Worm (Caenorhabditis elegans) whole organism, L4 larva: ENCODE measurements around the gene hlh-27.

ENCODE experiments used
- D1046.2 ChIP-seq: fragments of 200-800 bp; sonication (Bioruptor generic); IDR thresholded peaks from 2 replicates; pipeline ENCODE4 v1.3.6; 2022; ENCODE audit warnings: missing genetic modification characterization, missing compliant biosample characterization
- F10B5.3 ChIP-seq: sonication (generic microtip); optimal IDR thresholded peaks from 2 replicates; lab custom pipeline; 2016; ENCODE audit warnings: mild to moderate bottlenecking, missing genetic modification characterization, missing compliant biosample characterization
- F26F4.8 ChIP-seq: fragments of 200-800 bp; sonication (Bioruptor generic); conservative IDR thresholded peaks from 2 replicates; pipeline ENCODE4 v1.3.6; 2022; ENCODE audit warnings: missing genetic modification characterization, missing compliant biosample characterization
- F37D6.2 ChIP-seq: sonication (generic microtip); optimal IDR thresholded peaks from 2 replicates; lab custom pipeline; 2016; ENCODE audit warnings: mild to moderate bottlenecking, missing genetic modification characterization, missing compliant biosample characterization
- R02D3.7 ChIP-seq: fragments of 150-350 bp; sonication (generic microtip); optimal IDR thresholded peaks from 3 replicates; lab custom pipeline; 2014; ENCODE audit warnings: missing biosample characterization, missing genetic modification characterization
- T26A8.4 ChIP-seq: fragments of 200-800 bp; sonication (Bioruptor generic); IDR thresholded peaks from 2 replicates; pipeline ENCODE4 v1.3.6; 2022; ENCODE audit warnings: missing genetic modification characterization, missing compliant biosample characterization
- Y48G9A.11 ChIP-seq: fragments of 200-800 bp; sonication (Bioruptor generic); IDR thresholded peaks from 2 replicates; pipeline ENCODE4 v1.3.6; 2022; ENCODE audit warnings: missing genetic modification reagents, missing genetic modification characterization, missing compliant biosample characterization
- Y75B8A.6 ChIP-seq: fragments of 200-800 bp; sonication (Bioruptor generic); IDR thresholded peaks from 2 replicates; pipeline ENCODE4 v1.3.6; 2022; ENCODE audit warnings: missing genetic modification reagents, missing genetic modification characterization, missing compliant biosample characterization
- ZK337.2 ChIP-seq: fragments of 200-800 bp; sonication (Bioruptor generic); IDR thresholded peaks from 2 replicates; pipeline ENCODE4 v1.3.6; 2022; ENCODE audit warnings: missing genetic modification reagents, missing genetic modification characterization, missing compliant biosample characterization
- aha-1 ChIP-seq: fragments of 150-350 bp; peaks from one replicate; lab custom pipeline; 2014; ENCODE audit warnings: missing biosample characterization, missing genetic modification characterization
- arid-1 ChIP-seq: fragments of 200-800 bp; sonication (Bioruptor generic); conservative IDR thresholded peaks from 2 replicates; pipeline ENCODE4 v1.3.6; 2022; ENCODE audit warnings: missing genetic modification reagents, missing genetic modification characterization, missing compliant biosample characterization
- ceh-44 ChIP-seq: fragments of 200-800 bp; sonication (Bioruptor generic); IDR thresholded peaks from 2 replicates; pipeline ENCODE4 v1.3.6; 2022; ENCODE audit warnings: missing genetic modification reagents, missing genetic modification characterization, missing compliant biosample characterization
- ceh-82 ChIP-seq: sonication (generic microtip); optimal IDR thresholded peaks from 2 replicates; lab custom pipeline; 2017; ENCODE audit warnings: missing biosample characterization, missing genetic modification characterization
- ces-1 ChIP-seq: fragments of 150-350 bp; sonication (generic microtip); optimal IDR thresholded peaks from 4 replicates; lab custom pipeline; 2014; ENCODE audit warnings: missing biosample characterization, missing genetic modification reagents, missing genetic modification characterization
- ctbp-1 ChIP-seq: fragments of 200-800 bp; sonication (Bioruptor generic); IDR thresholded peaks from 2 replicates; pipeline ENCODE4 v1.3.6; 2022; ENCODE audit warnings: missing genetic modification reagents, missing genetic modification characterization, missing compliant biosample characterization
- daf-12 ChIP-seq: fragments of 150-350 bp; optimal IDR thresholded peaks from 2 replicates; lab custom pipeline; 2014; ENCODE audit warnings: missing biosample characterization, missing genetic modification reagents, missing genetic modification characterization
- daf-16 ChIP-seq, 3 experiments: sonication (generic microtip); optimal IDR thresholded peaks; 2 replicates each; lab custom pipeline; 2016 to 2017; ENCODE audit warnings: missing genetic modification characterization in 3 of 3, missing genetic modification reagents in 3 of 3, mild to moderate bottlenecking in 2 of 3, missing compliant biosample characterization in 2 of 3, missing biosample characterization in 1 of 3, moderate library complexity in 1 of 3
- daf-8 ChIP-seq: fragments of 200-800 bp; sonication (Bioruptor generic); IDR thresholded peaks from 2 replicates; pipeline ENCODE4 v1.3.6; 2022; ENCODE audit warnings: missing genetic modification characterization, missing compliant biosample characterization
- dmd-6 ChIP-seq: fragments of 200-800 bp; sonication (Bioruptor generic); IDR thresholded peaks from 2 replicates; pipeline ENCODE4 v1.3.6; 2022; ENCODE audit warnings: missing genetic modification reagents, missing genetic modification characterization, missing compliant biosample characterization
- dmd-9 ChIP-seq: fragments of 200-800 bp; sonication (Bioruptor generic); IDR thresholded peaks from 2 replicates; pipeline ENCODE4 v1.3.6; 2022; ENCODE audit warnings: missing genetic modification reagents, missing genetic modification characterization, missing compliant biosample characterization
- dve-1 ChIP-seq: sonication (generic microtip); optimal IDR thresholded peaks from 2 replicates; lab custom pipeline; 2017; ENCODE audit warnings: antibody characterized with exemption, mild to moderate bottlenecking, missing genetic modification characterization, missing compliant biosample characterization; ENCODE audit not compliant: insufficient read depth
- fos-1 ChIP-seq: fragments of 150-350 bp; optimal IDR thresholded peaks from 2 replicates; lab custom pipeline; 2014; ENCODE audit warnings: missing biosample characterization, missing genetic modification characterization
- hlh-11 ChIP-seq: fragments of 200-800 bp; sonication (Bioruptor generic); optimal IDR thresholded peaks from 2 replicates; lab custom pipeline; 2018; ENCODE audit warnings: mild to moderate bottlenecking, missing genetic modification characterization, missing compliant biosample characterization
- hlh-30 ChIP-seq: sonication (generic microtip); optimal IDR thresholded peaks from 2 replicates; lab custom pipeline; 2017; ENCODE audit warnings: antibody characterized with exemption, mild to moderate bottlenecking, missing genetic modification characterization, missing compliant biosample characterization; ENCODE audit not compliant: insufficient read depth
- hmg-1.1 ChIP-seq: fragments of 200-800 bp; sonication (Bioruptor generic); IDR thresholded peaks from 2 replicates; pipeline ENCODE4 v1.3.6; 2022; ENCODE audit warnings: missing genetic modification reagents, missing genetic modification characterization, missing compliant biosample characterization
- lim-7 ChIP-seq: fragments of 200-800 bp; sonication (Bioruptor generic); IDR thresholded peaks from 2 replicates; pipeline ENCODE4 v1.3.6; 2022; ENCODE audit warnings: missing genetic modification characterization, missing compliant biosample characterization
- lin-1 ChIP-seq: fragments of 200-800 bp; sonication (Bioruptor generic); IDR thresholded peaks from 2 replicates; pipeline ENCODE4 v1.3.6; 2022; ENCODE audit warnings: missing genetic modification reagents, missing genetic modification characterization, missing compliant biosample characterization
- lin-38 ChIP-seq: fragments of 200-800 bp; sonication (Bioruptor generic); IDR thresholded peaks from 2 replicates; pipeline ENCODE4 v1.3.6; 2022; ENCODE audit warnings: missing genetic modification reagents, missing genetic modification characterization, missing compliant biosample characterization
- lsy-2 ChIP-seq, 2 experiments: fragments of 150-350 bp in 1 of 2; sonication (generic microtip) in 1 of 2; optimal IDR thresholded peaks; 2 replicates each; lab custom pipeline; 2014 to 2017; ENCODE audit warnings: missing biosample characterization in 2 of 2, missing genetic modification characterization in 2 of 2
- madf-9 ChIP-seq: fragments of 200-800 bp; sonication (Bioruptor generic); conservative IDR thresholded peaks from 2 replicates; pipeline ENCODE4 v1.3.6; 2022; ENCODE audit warnings: missing genetic modification reagents, missing genetic modification characterization, missing compliant biosample characterization
- mep-1 ChIP-seq: fragments of 150-350 bp; sonication (generic microtip); optimal IDR thresholded peaks from 3 replicates; lab custom pipeline; 2014; ENCODE audit warnings: missing biosample characterization, missing genetic modification characterization
- mes-2 ChIP-seq: sonication (generic microtip); optimal IDR thresholded peaks from 2 replicates; lab custom pipeline; 2016; ENCODE audit warnings: missing genotype, mild to moderate bottlenecking, missing genetic modification characterization, missing compliant biosample characterization; ENCODE audit not compliant: poor library complexity, severe bottlenecking
- mxl-3 ChIP-seq: fragments of 200-800 bp; sonication (Bioruptor generic); optimal IDR thresholded peaks from 2 replicates; lab custom pipeline; 2018; ENCODE audit warnings: mild to moderate bottlenecking, missing genetic modification characterization, missing compliant biosample characterization
- nhr-10 ChIP-seq: fragments of 150-350 bp; optimal IDR thresholded peaks from 2 replicates; lab custom pipeline; 2014; ENCODE audit warnings: missing biosample characterization, missing genetic modification characterization
- nhr-28 ChIP-seq: fragments of 150-350 bp; optimal IDR thresholded peaks from 2 replicates; lab custom pipeline; 2014; ENCODE audit warnings: missing biosample characterization, missing genetic modification characterization
- nhr-42 ChIP-seq: fragments of 200-800 bp; sonication (Bioruptor generic); IDR thresholded peaks from 2 replicates; pipeline ENCODE4 v1.3.6; 2022; ENCODE audit warnings: missing genetic modification characterization, missing compliant biosample characterization
- nhr-76 ChIP-seq: fragments of 150-350 bp; optimal IDR thresholded peaks from 2 replicates; lab custom pipeline; 2014; ENCODE audit warnings: missing biosample characterization, missing genetic modification characterization
- php-3 ChIP-seq: fragments of 200-800 bp; sonication (Bioruptor generic); IDR thresholded peaks from 2 replicates; pipeline ENCODE4 v1.3.6; 2022; ENCODE audit warnings: missing genetic modification reagents, missing genetic modification characterization, missing compliant biosample characterization
- saeg-2 ChIP-seq: fragments of 200-800 bp; sonication (Bioruptor generic); IDR thresholded peaks from 2 replicates; pipeline ENCODE4 v1.3.6; 2022; ENCODE audit warnings: missing genetic modification reagents, missing genetic modification characterization, missing compliant biosample characterization
- set-16 ChIP-seq: fragments of 200-800 bp; sonication (Bioruptor generic); IDR thresholded peaks from 2 replicates; pipeline ENCODE4 v1.3.6; 2022; ENCODE audit warnings: missing genetic modification reagents, missing genetic modification characterization, missing compliant biosample characterization
- snpc-1.2 ChIP-seq: fragments of 200-800 bp; sonication (Bioruptor generic); IDR thresholded peaks from 2 replicates; pipeline ENCODE4 v1.3.6; 2022; ENCODE audit warnings: missing genetic modification reagents, missing genetic modification characterization, missing compliant biosample characterization
- vab-7 ChIP-seq: fragments of 200-800 bp; sonication (Bioruptor generic); IDR thresholded peaks from 2 replicates; pipeline ENCODE4 v1.3.6; 2022; ENCODE audit warnings: missing genetic modification reagents, missing genetic modification characterization, missing compliant biosample characterization
- zfp-2 ChIP-seq: sonication (generic microtip); optimal IDR thresholded peaks from 2 replicates; lab custom pipeline; 2016; ENCODE audit warnings: mild to moderate bottlenecking, missing genetic modification characterization, missing compliant biosample characterization

Gene hlh-27

ce11 chrII:5549746-5550145, 9.7 kb upstream of the hlh-27 start, which contains the start of gene C17C3.6:
Gene C17C3.6 (plus strand): TSS chrII:5550046.
- TF ChIP-seq ces-1 (GFP tag; lab: Kevin White, UChicago) (no peak), daf-8 (no peak), lin-1 (no peak), zfp-2 (tag; lab: Kevin White, UChicago) (no peak), dmd-6 (GFP tag; lab: Robert Waterston, UW) (no peak), R02D3.7 (no peak), aha-1 (tag; lab: Kevin White, UChicago) (no peak), hlh-30 (tag; lab: Kevin White, UChicago) (no peak), set-16 (no peak), fos-1 (tag; lab: Kevin White, UChicago) (no peak), ceh-44 (GFP tag; lab: Robert Waterston, UW) (no peak)

DNA sequence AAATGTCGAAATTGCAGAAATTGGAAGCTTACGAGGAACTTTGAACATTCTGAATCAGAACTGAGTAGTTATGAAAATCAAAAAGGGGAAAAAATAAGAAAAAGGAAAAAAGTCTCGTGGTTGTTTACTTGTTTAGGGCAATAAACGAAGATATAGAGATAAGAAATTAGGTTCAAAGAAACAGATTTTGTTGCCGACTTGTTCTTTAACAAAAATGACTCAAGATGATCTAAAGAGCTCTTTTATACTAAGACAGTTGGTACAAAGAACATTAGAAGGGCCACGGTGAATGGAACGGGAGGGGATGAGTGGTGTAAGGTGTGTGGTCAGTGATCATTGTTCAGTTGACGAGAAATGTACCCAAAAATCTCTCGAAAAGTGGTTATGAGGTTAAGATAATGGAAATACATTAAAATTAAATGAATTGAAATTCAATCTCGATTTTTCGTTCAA, 7.5 kb upstream of the hlh-27 start, which contains the start of gene acdh-2:
Gene acdh-2 (minus strand): TSS at position 51 of the 453 bp plus-strand sequence.
- no peak for TF ChIP-seq ZK337.2
- no peak for TF ChIP-seq daf-16 (GFP tag; optimal IDR thresholded peaks at IDR 0.05; lab: Kevin White, UChicago)
- TF ChIP-seq daf-16 (tag; optimal IDR thresholded peaks at IDR 0.05; lab: Kevin White, UChicago) = peak; percentile 2
- peak; percentile 7 for TF ChIP-seq dve-1 (tag; lab: Kevin White, UChicago)
- no peak for TF ChIP-seq F10B5.3 (tag; lab: Kevin White, UChicago)

DNA sequence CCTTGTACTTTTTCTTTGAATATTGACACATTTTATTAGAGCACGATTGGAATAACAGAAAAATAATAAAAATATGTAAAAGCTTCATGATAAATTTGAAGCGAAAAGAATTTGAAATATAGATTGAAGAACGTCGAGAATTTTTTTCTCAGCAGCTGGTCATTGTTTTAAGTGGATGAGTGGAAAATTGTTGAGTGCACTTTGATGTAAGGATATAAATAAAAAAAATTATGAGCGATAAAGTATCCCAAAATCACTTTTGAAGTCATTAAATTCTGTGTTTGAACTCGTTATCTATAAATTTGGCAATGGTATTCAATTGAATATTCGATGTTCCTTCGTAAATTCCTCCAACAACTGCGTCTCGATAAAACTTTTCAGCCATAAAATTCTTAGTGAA, 4.8 kb upstream of the hlh-27 start, which contains the start of gene ins-13:
Gene ins-13 (minus strand): TSS at position 101 of the 400 bp plus-strand sequence.
- TF ChIP-seq nhr-28 (tag; lab: Kevin White, UChicago) (no peak), ceh-82 (tag; lab: Kevin White, UChicago) (no peak), F37D6.2 (tag; lab: Kevin White, UChicago) (no peak), nhr-10 (tag; lab: Kevin White, UChicago) (no peak), mxl-3 (GFP tag; lab: Kevin White, UChicago) (no peak), lim-7 (GFP tag; lab: Robert Waterston, UW) (no peak), ctbp-1 (GFP tag; lab: Robert Waterston, UW) (no peak)

- TF ChIP-seq dmd-6 (GFP tag; lab: Robert Waterston, UW) (peak; percentile 80), madf-9 (peak; percentile 63; the same call in 1 of the 2 replicates), lim-7 (GFP tag; lab: Robert Waterston, UW) (no peak), zfp-2 (tag; lab: Kevin White, UChicago) (no peak), hmg-1.1 (GFP tag; lab: Robert Waterston, UW) (peak; percentile 8; the same call in 1 of the 2 replicates), lin-38 (0 out of 2 replicates have a peak, but pooled peaks have one; percentile 4), snpc-1.2 (GFP tag; lab: Robert Waterston, UW) (no peak), daf-12 (tag; lab: Kevin White, UChicago) (no peak), php-3 (GFP tag; lab: Robert Waterston, UW) (peak; percentile 36; the same call in 1 of the 2 replicates), F10B5.3 (tag; lab: Kevin White, UChicago) (no peak), mes-2 (tag; lab: Kevin White, UChicago) (peak; percentile 81), nhr-28 (tag; lab: Kevin White, UChicago) (peak; percentile 71), Y48G9A.11 (GFP tag; lab: Robert Waterston, UW) (no peak), hlh-11 (tag; lab: Kevin White, UChicago) (peak; percentile 77), mep-1 (peak; percentile 76), nhr-42 (peak; percentile 86), vab-7 (GFP tag; lab: Robert Waterston, UW) (peak; percentile 61), dmd-9 (GFP tag; lab: Robert Waterston, UW) (peak; percentile 62; the same call in 1 of the 2 replicates), nhr-10 (tag; lab: Kevin White, UChicago) (peak; percentile 72), nhr-76 (tag; lab: Kevin White, UChicago) (no peak), lsy-2 (tag; optimal IDR thresholded peaks at IDR 0.05; lab: Kevin White, UChicago) (peak; percentile 0 to 83), hlh-30 (tag; lab: Kevin White, UChicago) (peak; percentile 33), saeg-2 (GFP tag; lab: Robert Waterston, UW) (peak; percentile 47; the same call in 1 of the 2 replicates), Y75B8A.6 (GFP tag; lab: Robert Waterston, UW) (no peak), D1046.2 (GFP tag; lab: Robert Waterston, UW) (peak; percentile 59; the same call in 1 of the 2 replicates), F26F4.8 (no peak), arid-1 (peak; percentile 74), lin-1 (peak; percentile 59; the same call in 1 of the 2 replicates), T26A8.4 (GFP tag; lab: Robert Waterston, UW) (peak; percentile 4)
These were observed 4.1 kb upstream of the hlh-27 start for ce11 chrII:5544145-5544515.
